Worm (Caenorhabditis elegans) whole organism, late embryonic: Measurements from ENCODE around the gene C35B1.4.

Source experiments
- T23F11.4 ChIP-seq: fragments of 200-800 bp; sonication (Bioruptor generic); optimal IDR thresholded peaks from 2 replicates; lab custom pipeline; 2018; ENCODE audit warnings: mild to moderate bottlenecking, missing genetic modification characterization, missing compliant biosample characterization
- ceh-24 ChIP-seq: sonication (generic microtip); optimal IDR thresholded peaks from 2 replicates; lab custom pipeline; 2016; ENCODE audit warnings: mild to moderate bottlenecking, missing genetic modification characterization, missing compliant biosample characterization
- ceh-31 ChIP-seq: sonication (generic microtip); optimal IDR thresholded peaks from 2 replicates; lab custom pipeline; 2016; ENCODE audit warnings: missing genetic modification characterization, missing compliant biosample characterization
- dve-1 ChIP-seq: sonication (generic microtip); optimal IDR thresholded peaks from 2 replicates; lab custom pipeline; 2017; ENCODE audit warnings: antibody characterized with exemption, mild to moderate bottlenecking, missing genetic modification characterization, missing compliant biosample characterization
- lin-11 ChIP-seq: fragments of 200-800 bp; sonication (Bioruptor generic); optimal IDR thresholded peaks from 2 replicates; lab custom pipeline; 2018; ENCODE audit warnings: mild to moderate bottlenecking, missing genetic modification characterization, missing compliant biosample characterization
- pha-2 ChIP-seq: sonication (generic microtip); optimal IDR thresholded peaks from 2 replicates; lab custom pipeline; 2017; ENCODE audit warnings: mild to moderate bottlenecking, missing genetic modification characterization, missing compliant biosample characterization
- pha-4 ChIP-seq: fragments of 150-350 bp; optimal IDR thresholded peaks from 2 replicates; lab custom pipeline; 2018; ENCODE audit warnings: missing biosample characterization, missing genetic modification reagents, missing genetic modification characterization
- tbx-2 ChIP-seq: sonication (generic microtip); optimal IDR thresholded peaks from 2 replicates; lab custom pipeline; 2016; ENCODE audit warnings: missing genetic modification characterization, missing compliant biosample characterization

DNA sequence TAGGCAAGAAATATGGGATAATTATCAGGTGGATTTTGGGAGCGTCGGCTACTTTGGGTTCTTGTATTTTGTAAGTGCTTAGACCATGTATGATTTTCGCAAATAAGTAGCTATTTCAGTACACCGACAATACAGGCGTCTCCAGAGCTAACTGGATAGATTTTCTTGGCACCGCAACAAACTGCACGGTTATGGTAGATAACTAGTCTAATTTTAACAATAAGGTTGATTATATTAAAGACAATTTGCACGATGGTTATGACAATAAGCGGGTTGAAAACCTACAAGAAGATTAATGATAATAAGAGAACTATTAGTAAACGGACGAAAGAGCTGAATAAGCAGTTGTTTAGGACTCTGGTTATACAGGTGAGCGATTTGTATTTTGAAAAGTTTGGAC, 12.3 kb upstream of the C35B1.4 start:
- TF ChIP-seq dve-1 = no peak
- no peak for TF ChIP-seq T23F11.4 (GFP tag; lab: Kevin White, UChicago)
- no peak for TF ChIP-seq ceh-31
- TF ChIP-seq lin-11 (tag; lab: Kevin White, UChicago) = no peak
- no peak for TF ChIP-seq tbx-2 (tag; lab: Kevin White, UChicago)
- no peak for TF ChIP-seq ceh-24 (tag; lab: Kevin White, UChicago)
- TF ChIP-seq pha-2 = no peak
- TF ChIP-seq pha-4 (tag; lab: Kevin White, UChicago) = no peak
